Fruit fly (Drosophila melanogaster) whole organism, embryonic: ENCODE results near the gene IntS14.

ENCODE experiments used
- BEAF-32 ChIP-seq: fragments of 200-800 bp; sonication (Bioruptor generic); optimal IDR thresholded peaks from 3 replicates; lab custom pipeline; 2017; ENCODE audit warnings: missing biosample characterization, missing genetic modification characterization, mild to moderate bottlenecking, moderate library complexity, missing genetic modification reagents
- CG11398 ChIP-seq: fragments of 200-800 bp; sonication (Bioruptor generic); optimal IDR thresholded peaks from 2 replicates; lab custom pipeline; 2016; ENCODE audit warnings: missing biosample characterization, missing genetic modification characterization
- CG12659 ChIP-seq: fragments of 200-800 bp; sonication (Bioruptor generic); optimal IDR thresholded peaks from 3 replicates; lab custom pipeline; 2017; ENCODE audit warnings: mild to moderate bottlenecking, missing biosample characterization, missing genetic modification reagents, missing genetic modification characterization
- CG14050 ChIP-seq: fragments of 200-800 bp; sonication (Bioruptor generic); IDR thresholded peaks from 3 replicates; pipeline ENCODE4 v1.3.6; 2022; ENCODE audit warnings: missing biosample characterization, missing genetic modification characterization
- CG17359 ChIP-seq: fragments of 200-800 bp; sonication (Bioruptor generic); optimal IDR thresholded peaks from 3 replicates; lab custom pipeline; 2018; ENCODE audit warnings: missing biosample characterization, mild to moderate bottlenecking, missing genetic modification characterization, moderate library complexity
- CG17385 ChIP-seq: fragments of 200-800 bp; sonication (Bioruptor generic); optimal IDR thresholded peaks from 3 replicates; lab custom pipeline; 2018; ENCODE audit warnings: missing biosample characterization, mild to moderate bottlenecking, missing genetic modification characterization
- CG17568 ChIP-seq: fragments of 200-800 bp; sonication (Bioruptor generic); optimal IDR thresholded peaks from 2 replicates; lab custom pipeline; 2018; ENCODE audit warnings: missing biosample characterization, mild to moderate bottlenecking, missing genetic modification characterization, moderate library complexity
- CG2116 ChIP-seq: fragments of 200-800 bp; sonication (Bioruptor generic); optimal IDR thresholded peaks from 3 replicates; lab custom pipeline; 2018; ENCODE audit warnings: missing biosample characterization, mild to moderate bottlenecking, missing genetic modification characterization
- CG3726 ChIP-seq: fragments of 200-800 bp; sonication (Bioruptor generic); IDR thresholded peaks from 3 replicates; pipeline ENCODE4, ENCODE4 v1.3.6; 2022; ENCODE audit warnings: missing biosample characterization, missing genetic modification characterization
- CG4707 ChIP-seq: fragments of 200-800 bp; sonication (Bioruptor generic); optimal IDR thresholded peaks from 2 replicates; lab custom pipeline; 2018; ENCODE audit warnings: missing biosample characterization, mild to moderate bottlenecking, missing genetic modification characterization, moderate library complexity
- CG7556 ChIP-seq: fragments of 200-800 bp; sonication (Bioruptor generic); optimal IDR thresholded peaks from 2 replicates; lab custom pipeline; 2017; ENCODE audit warnings: missing biosample characterization, mild to moderate bottlenecking, missing genetic modification characterization
- CG7745 ChIP-seq: fragments of 200-800 bp; sonication (Bioruptor generic); optimal IDR thresholded peaks from 2 replicates; lab custom pipeline; 2018; ENCODE audit warnings: missing biosample characterization, mild to moderate bottlenecking, missing genetic modification characterization, moderate library complexity
- CG8290 ChIP-seq, 3 experiments: fragments of 200-800 bp; sonication (Bioruptor generic); optimal IDR thresholded peaks; 2 replicates each; lab custom pipeline; 2016 to 2019; ENCODE audit warnings: missing biosample characterization in 3 of 3, missing genetic modification characterization in 3 of 3, mild to moderate bottlenecking in 2 of 3, moderate library complexity in 1 of 3
- CG8944 ChIP-seq: fragments of 200-800 bp; sonication (Bioruptor generic); optimal IDR thresholded peaks from 3 replicates; lab custom pipeline; 2016; ENCODE audit warnings: missing biosample characterization, missing genetic modification characterization
- CG9437 ChIP-seq: fragments of 200-800 bp; sonication (Bioruptor generic); optimal IDR thresholded peaks from 2 replicates; lab custom pipeline; 2018; ENCODE audit warnings: missing biosample characterization, mild to moderate bottlenecking, missing genetic modification characterization
- CG9727 ChIP-seq: fragments of 200-800 bp; sonication (Bioruptor generic); optimal IDR thresholded peaks from 3 replicates; lab custom pipeline; 2017; ENCODE audit warnings: missing biosample characterization, mild to moderate bottlenecking, missing genetic modification characterization
- CTCF ChIP-seq: fragments of 200-800 bp; sonication (Bioruptor generic); optimal IDR thresholded peaks from 2 replicates; lab custom pipeline; 2017; ENCODE audit warnings: missing biosample characterization, mild to moderate bottlenecking, missing genetic modification characterization, moderate library complexity
- Chrac-16 ChIP-seq: fragments of 200-800 bp; sonication (Bioruptor generic); optimal IDR thresholded peaks from 3 replicates; lab custom pipeline; 2016; ENCODE audit warnings: missing biosample characterization, missing genetic modification characterization
- Doc3 ChIP-seq: fragments of 200-800 bp; sonication (Bioruptor generic); IDR thresholded peaks from 3 replicates; pipeline ENCODE4 v1.3.6; 2022; ENCODE audit warnings: missing biosample characterization, missing genetic modification characterization; ENCODE audit not compliant: partially characterized antibody
- Fer1 ChIP-seq: fragments of 200-800 bp; sonication (Bioruptor generic); optimal IDR thresholded peaks from 2 replicates; lab custom pipeline; 2017; ENCODE audit warnings: missing biosample characterization, mild to moderate bottlenecking, missing genetic modification characterization
- HLH3B ChIP-seq: fragments of 200-800 bp; sonication (Bioruptor generic); IDR thresholded peaks from 2 replicates; pipeline ENCODE4 v1.3.6; 2022; ENCODE audit warnings: missing biosample characterization, missing genetic modification characterization
- HLH4C ChIP-seq: fragments of 200-800 bp; sonication (Bioruptor generic); IDR thresholded peaks from 3 replicates; pipeline ENCODE4 v1.3.6; 2022; ENCODE audit warnings: missing biosample characterization, missing genetic modification characterization; ENCODE audit not compliant: partially characterized antibody
- MESR4 ChIP-seq: fragments of 200-800 bp; sonication (Bioruptor generic); optimal IDR thresholded peaks from 2 replicates; lab custom pipeline; 2018; ENCODE audit warnings: missing biosample characterization, mild to moderate bottlenecking, missing genetic modification characterization, moderate library complexity
- Opbp ChIP-seq: fragments of 200-800 bp; sonication (Bioruptor generic); IDR thresholded peaks from 3 replicates; pipeline ENCODE4 v1.3.6; 2022; ENCODE audit warnings: missing biosample characterization, missing genetic modification characterization; ENCODE audit not compliant: partially characterized antibody
- Rx ChIP-seq: fragments of 200-800 bp; sonication (Bioruptor generic); IDR thresholded peaks from 2 replicates; pipeline ENCODE4 v1.3.6; 2022; ENCODE audit warnings: missing biosample characterization, missing genetic modification characterization
- Tbp ChIP-seq: fragments of >200 bp; optimal IDR thresholded peaks from 2 replicates; lab custom pipeline; 2018; ENCODE audit warnings: missing biosample characterization, missing genetic modification characterization
- Trl ChIP-seq, 3 experiments: fragments of >200 bp in 2 of 3; fragments of 200-800 bp in 1 of 3; sonication (Bioruptor generic) in 1 of 3; optimal IDR thresholded peaks; 2 replicates in 1 of 3; 3 replicates in 2 of 3; lab custom pipeline; 2016 to 2017; ENCODE audit warnings: missing biosample characterization in 1 of 3, missing genetic modification characterization in 1 of 3
- amos ChIP-seq: fragments of 200-800 bp; sonication (Bioruptor generic); IDR thresholded peaks from 2 replicates; pipeline ENCODE4 v1.3.6; 2022; ENCODE audit warnings: missing biosample characterization, missing genetic modification characterization; ENCODE audit not compliant: partially characterized antibody
- ato ChIP-seq: fragments of 200-800 bp; sonication (Bioruptor generic); IDR thresholded peaks from 2 replicates; pipeline ENCODE4 v1.3.6; 2022; ENCODE audit warnings: missing biosample characterization, missing genetic modification characterization; ENCODE audit not compliant: partially characterized antibody
- emc ChIP-seq: fragments of 200-800 bp; sonication (Bioruptor generic); optimal IDR thresholded peaks from 2 replicates; lab custom pipeline; 2016; ENCODE audit warnings: missing biosample characterization, missing genetic modification characterization
- gem ChIP-seq: fragments of 200-800 bp; sonication (Bioruptor generic); optimal IDR thresholded peaks from 2 replicates; lab custom pipeline; 2019; ENCODE audit warnings: missing biosample characterization, mild to moderate bottlenecking, missing genetic modification characterization, moderate library complexity
- gfzf ChIP-seq: fragments of 200-800 bp; sonication (Bioruptor generic); optimal IDR thresholded peaks from 2 replicates; lab custom pipeline; 2016; ENCODE audit warnings: missing biosample characterization, mild to moderate bottlenecking, missing genetic modification characterization, moderate library complexity
- grn ChIP-seq: fragments of 200-800 bp; sonication (Bioruptor generic); optimal IDR thresholded peaks from 3 replicates; lab custom pipeline; 2017; ENCODE audit warnings: missing biosample characterization, missing genetic modification characterization
- hkb ChIP-seq, 2 experiments: fragments of 200-800 bp in 1 of 2; fragments of >200 bp in 1 of 2; sonication (Bioruptor generic) in 1 of 2; IDR thresholded peaks in 1 of 2; optimal IDR thresholded peaks in 1 of 2; 2 replicates each; pipeline versions ENCODE4 v1.3.6 to Lab custom; 2017 to 2022; ENCODE audit warnings: missing biosample characterization in 1 of 2, missing genetic modification characterization in 1 of 2
- lab ChIP-seq: fragments of 200-800 bp; sonication (Bioruptor generic); optimal IDR thresholded peaks from 3 replicates; lab custom pipeline; 2017; ENCODE audit warnings: missing biosample characterization, missing genetic modification characterization, mild to moderate bottlenecking, moderate library complexity, missing genetic modification reagents
- pros ChIP-seq: fragments of 200-800 bp; sonication (Bioruptor generic); optimal IDR thresholded peaks from 3 replicates; lab custom pipeline; 2019; ENCODE audit warnings: missing biosample characterization, mild to moderate bottlenecking, missing genetic modification characterization, moderate library complexity
- row ChIP-seq: fragments of 200-800 bp; sonication (Bioruptor generic); IDR thresholded peaks from 3 replicates; pipeline ENCODE4 v1.3.6; 2022; ENCODE audit warnings: missing biosample characterization, missing genetic modification characterization
- sd ChIP-seq: fragments of 200-800 bp; sonication (Bioruptor generic); optimal IDR thresholded peaks from 3 replicates; lab custom pipeline; 2018; ENCODE audit warnings: missing biosample characterization, mild to moderate bottlenecking, missing genetic modification characterization, moderate library complexity
- sens ChIP-seq: fragments of 200-800 bp; sonication (Bioruptor generic); peaks from one replicate; lab custom pipeline; 2016; ENCODE audit warnings: missing biosample characterization, missing genetic modification characterization
- stwl ChIP-seq: fragments of 200-800 bp; sonication (Bioruptor generic); optimal IDR thresholded peaks from 3 replicates; lab custom pipeline; 2018; ENCODE audit warnings: missing biosample characterization, mild to moderate bottlenecking, missing genetic modification characterization, moderate library complexity
- tna ChIP-seq: fragments of 200-800 bp; sonication (Bioruptor generic); IDR thresholded peaks from 2 replicates; pipeline ENCODE4 v1.3.6; 2022; ENCODE audit warnings: missing biosample characterization, missing genetic modification characterization; ENCODE audit not compliant: partially characterized antibody
- unpg ChIP-seq: fragments of 200-800 bp; sonication (Bioruptor generic); optimal IDR thresholded peaks from 3 replicates; lab custom pipeline; 2018; ENCODE audit warnings: missing biosample characterization, mild to moderate bottlenecking, missing genetic modification characterization, moderate library complexity
- usp ChIP-seq: fragments of >200 bp; optimal IDR thresholded peaks from 2 replicates; lab custom pipeline; 2017; ENCODE audit warnings: missing biosample characterization, missing genetic modification characterization
- vnd ChIP-seq: fragments of 200-800 bp; sonication (Bioruptor generic); IDR thresholded peaks from 3 replicates; pipeline ENCODE4 v1.3.6; 2022; ENCODE audit warnings: missing biosample characterization, missing genetic modification characterization; ENCODE audit not compliant: partially characterized antibody
- vvl ChIP-seq: fragments of 200-800 bp; sonication (Bioruptor generic); IDR thresholded peaks from 2 replicates; pipeline ENCODE4 v1.3.6; 2022; ENCODE audit warnings: missing biosample characterization, missing genetic modification characterization
- zen2 ChIP-seq: fragments of 200-800 bp; sonication (Bioruptor generic); IDR thresholded peaks from 3 replicates; pipeline ENCODE4 v1.3.6; 2022; ENCODE audit warnings: missing biosample characterization, missing genetic modification characterization; ENCODE audit not compliant: partially characterized antibody
- zfh1 ChIP-seq: fragments of 200-800 bp; sonication (Bioruptor generic); IDR thresholded peaks from 3 replicates; pipeline ENCODE4 v1.3.6; 2022; ENCODE audit warnings: missing biosample characterization, missing genetic modification characterization

The IntS14 gene

dm6 chr2L:1166326-1166725 is 2.1 kb downstream of the IntS14 start, which contains the start of gene CG14341 (continued):
- TF ChIP-seq HLH4C (peak; percentile 59; the same call in 2 of the 3 replicates), CG12659 (GFP tag; lab: Kevin White, UChicago) (peak; percentile 2), CG9437 (GFP tag; lab: Kevin White, UChicago) (peak; percentile 49), BEAF-32 (GFP tag; lab: Kevin White, UChicago) (peak; percentile 35), CG14050 (GFP tag; lab: Robert Waterston, UW) (no peak), Fer1 (GFP tag; lab: Kevin White, UChicago) (no peak), MESR4 (GFP tag; lab: Kevin White, UChicago) (peak; percentile 31), CG2116 (GFP tag; lab: Kevin White, UChicago) (peak; percentile 15), unpg (no peak), stwl (tag; lab: Kevin White, UChicago) (peak; percentile 53), sens (GFP tag; lab: Kevin White, UChicago) (peak; percentile 69), gem (tag; lab: Kevin White, UChicago) (no peak), gfzf (GFP tag; lab: Kevin White, UChicago) (peak; percentile 29), Chrac-16 (no peak), Doc3 (peak; percentile 16; the same call in 1 of the 3 replicates), ato (GFP tag; lab: Robert Waterston, UW) (0 out of 2 replicates have a peak, but pooled peaks have one; percentile 10)

- TF ChIP-seq grn (GFP tag; lab: Kevin White, UChicago) (no peak), lab (no peak), Opbp (GFP tag; lab: Robert Waterston, UW) (peak; percentile 74; the same call in 1 of the 3 replicates), emc (GFP tag; lab: Kevin White, UChicago) (peak; percentile 29), hkb (optimal IDR thresholded peaks at IDR 0.05; lab: Kevin White, UChicago) (no peak), hkb (GFP tag; IDR thresholded peaks at IDR 0.05; lab: Robert Waterston, UW) (peak; percentile 59; the same call in 1 of the 2 replicates), Trl (optimal IDR thresholded peaks at IDR 0.05; lab: Kevin White, UChicago) (no peak), Trl (GFP tag; optimal IDR thresholded peaks at IDR 0.05; lab: Kevin White, UChicago) (peak; percentile 45), vvl (GFP tag; lab: Robert Waterston, UW) (peak; percentile 25; the same call in 1 of the 2 replicates), vnd (peak; percentile 91), zfh1 (no peak), CG11398 (GFP tag; lab: Kevin White, UChicago) (no peak), CG17385 (GFP tag; lab: Kevin White, UChicago) (peak; percentile 64), CG8944 (GFP tag; lab: Kevin White, UChicago) (peak; percentile 42), CG17359 (peak; percentile 40), pros (GFP tag; lab: Kevin White, UChicago) (no peak), usp (GFP tag; lab: Kevin White, UChicago) (no peak), CG4707 (no peak), tna (GFP tag; lab: Robert Waterston, UW) (peak; percentile 38; the same call in 1 of the 2 replicates), CG8290 (GFP tag; optimal IDR thresholded peaks at IDR 0.05; lab: Kevin White, UChicago) (no peak), CG8290 (tag; optimal IDR thresholded peaks at IDR 0.05; lab: Kevin White, UChicago) (peak in 1 of 2 experiments; percentile 19), row (GFP tag; lab: Robert Waterston, UW) (peak; percentile 96), CTCF (GFP tag; lab: Kevin White, UChicago) (no peak), zen2 (GFP tag; lab: Robert Waterston, UW) (peak; percentile 73; the same call in 2 of the 3 replicates), Rx (GFP tag; lab: Robert Waterston, UW) (no peak), sd (tag; lab: Kevin White, UChicago) (no peak), amos (peak; percentile 82; the same call in 1 of the 2 replicates), CG3726 (no peak), CG9727 (peak; percentile 71), CG17568 (GFP tag; lab: Kevin White, UChicago) (no peak), Tbp (GFP tag; lab: Kevin White, UChicago) (no peak), CG7556 (GFP tag; lab: Kevin White, UChicago) (peak; percentile 48), HLH3B (GFP tag; lab: Robert Waterston, UW) (no peak; the same call in 1 of the 2 replicates), CG7745 (tag; lab: Kevin White, UChicago) (no peak), stwl (tag; lab: Kevin White, UChicago) (peak; percentile 74)
These were observed 5.7 kb downstream of the IntS14 start, which contains the start of the genes CG31922 and Plap for dm6 chr2L:1169867-1170415. Gene CG31922 (plus strand): TSS chr2L:1170181. Gene Plap (minus strand): TSS chr2L:1170365.
